Fruit fly (Drosophila melanogaster) whole organism, embryonic: Measurements from ENCODE around the gene CG33124.
A peak's percentile ranks its signal among the peaks of the same experiment; 100 is the strongest.

Experiments
- Atf6 ChIP-seq: fragments of 200-800 bp; sonication (Bioruptor generic); IDR thresholded peaks from 2 replicates; pipeline ENCODE4 v1.3.6; 2022; ENCODE audit warnings: missing biosample characterization, missing genetic modification characterization
- CG11456 ChIP-seq: fragments of 200-800 bp; sonication (Bioruptor generic); IDR thresholded peaks from 3 replicates; pipeline ENCODE4 v1.3.6; 2022; ENCODE audit warnings: missing biosample characterization, missing genetic modification characterization
- CG12299 ChIP-seq: fragments of 200-800 bp; sonication (Bioruptor generic); optimal IDR thresholded peaks from 2 replicates; lab custom pipeline; 2018; ENCODE audit warnings: missing biosample characterization, mild to moderate bottlenecking, missing genetic modification characterization
- CG12391 ChIP-seq: fragments of 200-800 bp; sonication (Bioruptor generic); optimal IDR thresholded peaks from 3 replicates; lab custom pipeline; 2018; ENCODE audit warnings: missing biosample characterization, mild to moderate bottlenecking, missing genetic modification characterization, moderate library complexity
- CG12744 ChIP-seq: fragments of 200-800 bp; sonication (Bioruptor generic); optimal IDR thresholded peaks from 2 replicates; lab custom pipeline; 2016; ENCODE audit warnings: missing biosample characterization, missing genetic modification characterization
- CG13296 ChIP-seq: fragments of 200-800 bp; sonication (Bioruptor generic); optimal IDR thresholded peaks from 3 replicates; lab custom pipeline; 2018; ENCODE audit warnings: missing biosample characterization, mild to moderate bottlenecking, missing genetic modification characterization
- CG13894 ChIP-seq: fragments of 200-800 bp; sonication (Bioruptor generic); optimal IDR thresholded peaks from 3 replicates; lab custom pipeline; 2018; ENCODE audit warnings: missing biosample characterization, mild to moderate bottlenecking, missing genetic modification characterization, moderate library complexity
- CG14710 ChIP-seq: fragments of 200-800 bp; sonication (Bioruptor generic); optimal IDR thresholded peaks from 3 replicates; lab custom pipeline; 2019; ENCODE audit warnings: missing biosample characterization, mild to moderate bottlenecking, missing genetic modification characterization, moderate library complexity
- CG17328 ChIP-seq: fragments of 200-800 bp; sonication (Bioruptor generic); IDR thresholded peaks from 2 replicates; pipeline ENCODE4 v1.3.6; 2022; ENCODE audit warnings: missing biosample characterization, missing genetic modification characterization
- CG17829 ChIP-seq: fragments of 200-800 bp; optimal IDR thresholded peaks from 2 replicates; lab custom pipeline; 2019; ENCODE audit warnings: missing biosample characterization, mild to moderate bottlenecking, missing genetic modification characterization, moderate library complexity
- CG1832 ChIP-seq: fragments of 200-800 bp; sonication (Bioruptor generic); optimal IDR thresholded peaks from 2 replicates; lab custom pipeline; 2017; ENCODE audit warnings: missing biosample characterization, mild to moderate bottlenecking, missing genetic modification characterization, inconsistent platforms
- CG31388 ChIP-seq: fragments of 200-800 bp; sonication (Bioruptor generic); optimal IDR thresholded peaks from 2 replicates; lab custom pipeline; 2016; ENCODE audit warnings: missing biosample characterization, missing genetic modification characterization
- CG3995 ChIP-seq: fragments of 200-800 bp; sonication (Bioruptor generic); optimal IDR thresholded peaks from 3 replicates; lab custom pipeline; 2016; ENCODE audit warnings: missing biosample characterization, missing genetic modification characterization
- CG4282 ChIP-seq: fragments of 200-800 bp; sonication (Bioruptor generic); optimal IDR thresholded peaks from 2 replicates; lab custom pipeline; 2016; ENCODE audit warnings: missing biosample characterization, missing genetic modification characterization
- CG4424 ChIP-seq: fragments of 200-800 bp; sonication (Bioruptor generic); optimal IDR thresholded peaks from 3 replicates; lab custom pipeline; 2016; ENCODE audit warnings: missing biosample characterization, missing genetic modification characterization
- CG4854 ChIP-seq: fragments of 200-800 bp; sonication (Bioruptor generic); optimal IDR thresholded peaks from 2 replicates; lab custom pipeline; 2016; ENCODE audit warnings: missing biosample characterization, missing genetic modification characterization, inconsistent platforms
- CG6254 ChIP-seq: fragments of 200-800 bp; sonication (Bioruptor generic); optimal IDR thresholded peaks from 3 replicates; lab custom pipeline; 2017; ENCODE audit warnings: mild to moderate bottlenecking, missing biosample characterization, missing genetic modification reagents, missing genetic modification characterization
- CG7556 ChIP-seq: fragments of 200-800 bp; sonication (Bioruptor generic); optimal IDR thresholded peaks from 2 replicates; lab custom pipeline; 2017; ENCODE audit warnings: missing biosample characterization, mild to moderate bottlenecking, missing genetic modification characterization
- CG7987 ChIP-seq: fragments of 200-800 bp; sonication (Bioruptor generic); optimal IDR thresholded peaks from 2 replicates; lab custom pipeline; 2018; ENCODE audit warnings: missing biosample characterization, mild to moderate bottlenecking, missing genetic modification characterization, moderate library complexity
- CG9817 ChIP-seq: fragments of 200-800 bp; sonication (Bioruptor generic); optimal IDR thresholded peaks from 2 replicates; lab custom pipeline; 2018; ENCODE audit warnings: missing biosample characterization, mild to moderate bottlenecking, missing genetic modification characterization, moderate library complexity
- CG9876 ChIP-seq: fragments of 200-800 bp; sonication (Bioruptor generic); optimal IDR thresholded peaks from 2 replicates; lab custom pipeline; 2016; ENCODE audit warnings: missing biosample characterization, missing genetic modification characterization
- CG9932 ChIP-seq: fragments of 200-800 bp; sonication (Bioruptor generic); IDR thresholded peaks from 2 replicates; pipeline ENCODE4 v1.3.6; 2022; ENCODE audit warnings: missing biosample characterization, missing genetic modification characterization
- CoRest ChIP-seq: fragments of 200-800 bp; sonication (Bioruptor generic); optimal IDR thresholded peaks from 3 replicates; lab custom pipeline; 2018; ENCODE audit warnings: missing biosample characterization, mild to moderate bottlenecking, missing genetic modification characterization, moderate library complexity
- Doc3 ChIP-seq: fragments of 200-800 bp; sonication (Bioruptor generic); IDR thresholded peaks from 3 replicates; pipeline ENCODE4 v1.3.6; 2022; ENCODE audit warnings: missing biosample characterization, missing genetic modification characterization; ENCODE audit not compliant: partially characterized antibody
- Dref ChIP-seq: fragments of 200-800 bp; sonication (Bioruptor generic); IDR thresholded peaks from 2 replicates; pipeline ENCODE4 v1.3.6; 2022; ENCODE audit warnings: missing biosample characterization, missing genetic modification characterization
- HLH3B ChIP-seq: fragments of 200-800 bp; sonication (Bioruptor generic); IDR thresholded peaks from 2 replicates; pipeline ENCODE4 v1.3.6; 2022; ENCODE audit warnings: missing biosample characterization, missing genetic modification characterization
- Hey ChIP-seq: fragments of 200-800 bp; sonication (Bioruptor generic); optimal IDR thresholded peaks from 3 replicates; lab custom pipeline; 2018; ENCODE audit warnings: missing biosample characterization, mild to moderate bottlenecking, missing genetic modification characterization
- Jarid2 ChIP-seq: fragments of 200-800 bp; sonication (Bioruptor generic); optimal IDR thresholded peaks from 3 replicates; lab custom pipeline; 2017; ENCODE audit warnings: mild to moderate bottlenecking, missing biosample characterization, missing genetic modification reagents, missing genetic modification characterization
- Neu2 ChIP-seq: fragments of 200-800 bp; sonication (Bioruptor generic); optimal IDR thresholded peaks from 3 replicates; lab custom pipeline; 2016; ENCODE audit warnings: missing biosample characterization, missing genetic modification characterization, borderline replicate concordance
- Nf-YB ChIP-seq: fragments of 200-800 bp; sonication (Bioruptor generic); optimal IDR thresholded peaks from 3 replicates; lab custom pipeline; 2019; ENCODE audit warnings: missing biosample characterization, mild to moderate bottlenecking, missing genetic modification characterization, moderate library complexity
- Nf-YC ChIP-seq: fragments of 200-800 bp; optimal IDR thresholded peaks from 3 replicates; lab custom pipeline; 2019; ENCODE audit warnings: missing biosample characterization, mild to moderate bottlenecking, missing genetic modification characterization, moderate library complexity
- Six4 ChIP-seq: fragments of 200-800 bp; sonication (Bioruptor generic); optimal IDR thresholded peaks from 2 replicates; lab custom pipeline; 2016; ENCODE audit warnings: missing biosample characterization, missing genetic modification characterization
- TFAM ChIP-seq: fragments of 200-800 bp; sonication (Bioruptor generic); optimal IDR thresholded peaks from 2 replicates; lab custom pipeline; 2017; ENCODE audit warnings: missing biosample characterization, missing genetic modification characterization, inconsistent platforms
- corto ChIP-seq: fragments of 200-800 bp; sonication (Bioruptor generic); optimal IDR thresholded peaks from 2 replicates; lab custom pipeline; 2016; ENCODE audit warnings: missing biosample characterization, mild to moderate bottlenecking, missing genetic modification characterization, moderate library complexity
- croc ChIP-seq: fragments of 200-800 bp; sonication (Bioruptor generic); conservative IDR thresholded peaks from 3 replicates; pipeline ENCODE4 v1.3.6; 2022; ENCODE audit warnings: missing biosample characterization, missing genetic modification characterization
- dm ChIP-seq: fragments of 200-800 bp; sonication (Bioruptor generic); optimal IDR thresholded peaks from 3 replicates; lab custom pipeline; 2016; ENCODE audit warnings: missing biosample characterization, missing genetic modification characterization
- dmrt99B ChIP-seq: fragments of 200-800 bp; sonication (Bioruptor generic); optimal IDR thresholded peaks from 2 replicates; lab custom pipeline; 2018; ENCODE audit warnings: missing biosample characterization, mild to moderate bottlenecking, missing genetic modification characterization, moderate library complexity
- fd64A ChIP-seq: fragments of 200-800 bp; sonication (Bioruptor generic); optimal IDR thresholded peaks from 3 replicates; lab custom pipeline; 2018; ENCODE audit warnings: missing biosample characterization, mild to moderate bottlenecking, missing genetic modification characterization
- grn ChIP-seq: fragments of 200-800 bp; sonication (Bioruptor generic); optimal IDR thresholded peaks from 3 replicates; lab custom pipeline; 2017; ENCODE audit warnings: missing biosample characterization, missing genetic modification characterization
- maf-S ChIP-seq: fragments of 200-800 bp; sonication (Bioruptor generic); optimal IDR thresholded peaks from 2 replicates; lab custom pipeline; 2016; ENCODE audit warnings: missing biosample characterization, missing genetic modification characterization
- mam ChIP-seq: fragments of 200-800 bp; sonication (Bioruptor generic); optimal IDR thresholded peaks from 3 replicates; lab custom pipeline; 2016; ENCODE audit warnings: missing biosample characterization, missing genetic modification characterization
- mirr ChIP-seq: fragments of 200-800 bp; sonication (Bioruptor generic); optimal IDR thresholded peaks from 3 replicates; lab custom pipeline; 2018; ENCODE audit warnings: missing biosample characterization, mild to moderate bottlenecking, missing genetic modification characterization
- nmo ChIP-seq: fragments of 200-800 bp; sonication (Bioruptor generic); optimal IDR thresholded peaks from 2 replicates; lab custom pipeline; 2018; ENCODE audit warnings: missing biosample characterization, mild to moderate bottlenecking, missing genetic modification characterization, moderate library complexity
- otp ChIP-seq: fragments of 200-800 bp; sonication (Bioruptor generic); IDR thresholded peaks from 3 replicates; pipeline ENCODE4, ENCODE4 v1.3.6; 2022; ENCODE audit warnings: missing biosample characterization, missing genetic modification characterization
- psq ChIP-seq: fragments of 200-800 bp; sonication (Bioruptor generic); optimal IDR thresholded peaks from 2 replicates; lab custom pipeline; 2017; ENCODE audit warnings: missing biosample characterization, missing genetic modification characterization
- pzg ChIP-seq: fragments of 200-800 bp; sonication (Bioruptor generic); optimal IDR thresholded peaks from 3 replicates; lab custom pipeline; 2018; ENCODE audit warnings: missing biosample characterization, mild to moderate bottlenecking, missing genetic modification characterization, moderate library complexity
- rib ChIP-seq: fragments of 200-800 bp; sonication (Bioruptor generic); IDR thresholded peaks from 2 replicates; pipeline ENCODE4 v1.3.6; 2022; ENCODE audit warnings: missing biosample characterization, missing genetic modification characterization
- sqz ChIP-seq: fragments of 200-800 bp; sonication (Bioruptor generic); optimal IDR thresholded peaks from 3 replicates; lab custom pipeline; 2018; ENCODE audit warnings: missing biosample characterization, mild to moderate bottlenecking, missing genetic modification characterization
- unc-4 ChIP-seq: fragments of 200-800 bp; sonication (Bioruptor generic); IDR thresholded peaks from 2 replicates; pipeline ENCODE4 v1.3.6; 2022; ENCODE audit warnings: missing biosample characterization, missing genetic modification characterization; ENCODE audit not compliant: partially characterized antibody

Gene CG33124

dm6 chr2L:2196590-2197474 is 12.1 kb downstream of the CG33124 start (continued):
- TF ChIP-seq nmo (GFP tag; lab: Kevin White, UChicago) (peak; percentile 63), CG9932 (GFP tag; lab: Robert Waterston, UW) (no peak), Nf-YB (GFP tag; lab: Kevin White, UChicago) (peak; percentile 80), CG13894 (tag; lab: Kevin White, UChicago) (peak; percentile 93), CG14710 (peak; percentile 38), sqz (GFP tag; lab: Kevin White, UChicago) (peak; percentile 83), Hey (tag; lab: Kevin White, UChicago) (peak; percentile 38), CG4282 (peak; percentile 70), otp (GFP tag; lab: Robert Waterston, UW) (no peak), Atf6 (no peak), CG12744 (GFP tag; lab: Kevin White, UChicago) (peak; percentile 47), CoRest (tag; lab: Kevin White, UChicago) (peak; percentile 67), CG9876 (GFP tag; lab: Kevin White, UChicago) (no peak), CG6254 (GFP tag; lab: Kevin White, UChicago) (peak; percentile 70), CG13296 (GFP tag; lab: Kevin White, UChicago) (peak; percentile 84), CG12299 (tag; lab: Kevin White, UChicago) (peak; percentile 20), CG17328 (GFP tag; lab: Robert Waterston, UW) (no peak), maf-S (GFP tag; lab: Kevin White, UChicago) (no peak), CG4424 (peak; percentile 65), grn (GFP tag; lab: Kevin White, UChicago) (no peak), unc-4 (GFP tag; lab: Robert Waterston, UW) (no peak), CG7556 (GFP tag; lab: Kevin White, UChicago) (peak; percentile 72), croc (GFP tag; lab: Robert Waterston, UW) (no peak), TFAM (GFP tag; lab: Kevin White, UChicago) (no peak), HLH3B (GFP tag; lab: Robert Waterston, UW) (no peak), Doc3 (GFP tag; lab: Robert Waterston, UW) (no peak), corto (peak; percentile 2), mirr (GFP tag; lab: Kevin White, UChicago) (peak; percentile 86), fd64A (GFP tag; lab: Kevin White, UChicago) (peak; percentile 66), Nf-YC (tag; lab: Kevin White, UChicago) (peak; percentile 87), rib (GFP tag; lab: Robert Waterston, UW) (no peak), dmrt99B (tag; lab: Kevin White, UChicago) (peak; percentile 37), Dref (GFP tag; lab: Robert Waterston, UW) (no peak), Neu2 (no peak), Six4 (GFP tag; lab: Kevin White, UChicago) (peak; percentile 2), CG11456 (GFP tag; lab: Robert Waterston, UW) (no peak), CG12391 (tag; lab: Kevin White, UChicago) (peak; percentile 65), dm (peak; percentile 78), CG31388 (GFP tag; lab: Kevin White, UChicago) (no peak), CG4854 (GFP tag; lab: Kevin White, UChicago) (no peak), CG3995 (GFP tag; lab: Kevin White, UChicago) (peak; percentile 17), psq (GFP tag; lab: Kevin White, UChicago) (no peak), Jarid2 (GFP tag; lab: Kevin White, UChicago) (peak; percentile 55), CG9817 (tag; lab: Kevin White, UChicago) (peak; percentile 20), CG7987 (peak; percentile 86), pzg (peak; percentile 18), mam (GFP tag; lab: Kevin White, UChicago) (peak; percentile 26), CG17829 (tag; lab: Kevin White, UChicago) (peak; percentile 41), CG1832 (GFP tag; lab: Kevin White, UChicago) (peak; percentile 97)
